Fruit fly (Drosophila melanogaster): ENCODE results near the gene CG46310.

dm6 chr3R:23181714-23182337 lies 8.2 kb downstream of the CG46310 start:
- TF ChIP-seq CG8119 (GFP tag; IDR thresholded peaks at IDR 0.05) (no peak), CG6854 (GFP tag; optimal IDR thresholded peaks at IDR 0.05) (no peak), fd59A (GFP tag; optimal IDR thresholded peaks at IDR 0.05) (no peak), net (GFP tag; optimal IDR thresholded peaks at IDR 0.05) (no peak), CG9139 (GFP tag; optimal IDR thresholded peaks at IDR 0.05) (no peak), Sox102F (GFP tag; optimal IDR thresholded peaks at IDR 0.05) (no peak), CG6792 (GFP tag; optimal IDR thresholded peaks at IDR 0.05) (no peak), Gug (GFP tag; IDR thresholded peaks at IDR 0.05) (no peak)
